Fruit fly (Drosophila melanogaster): ENCODE results near the gene CG2972.

CG2972 gene

DNA sequence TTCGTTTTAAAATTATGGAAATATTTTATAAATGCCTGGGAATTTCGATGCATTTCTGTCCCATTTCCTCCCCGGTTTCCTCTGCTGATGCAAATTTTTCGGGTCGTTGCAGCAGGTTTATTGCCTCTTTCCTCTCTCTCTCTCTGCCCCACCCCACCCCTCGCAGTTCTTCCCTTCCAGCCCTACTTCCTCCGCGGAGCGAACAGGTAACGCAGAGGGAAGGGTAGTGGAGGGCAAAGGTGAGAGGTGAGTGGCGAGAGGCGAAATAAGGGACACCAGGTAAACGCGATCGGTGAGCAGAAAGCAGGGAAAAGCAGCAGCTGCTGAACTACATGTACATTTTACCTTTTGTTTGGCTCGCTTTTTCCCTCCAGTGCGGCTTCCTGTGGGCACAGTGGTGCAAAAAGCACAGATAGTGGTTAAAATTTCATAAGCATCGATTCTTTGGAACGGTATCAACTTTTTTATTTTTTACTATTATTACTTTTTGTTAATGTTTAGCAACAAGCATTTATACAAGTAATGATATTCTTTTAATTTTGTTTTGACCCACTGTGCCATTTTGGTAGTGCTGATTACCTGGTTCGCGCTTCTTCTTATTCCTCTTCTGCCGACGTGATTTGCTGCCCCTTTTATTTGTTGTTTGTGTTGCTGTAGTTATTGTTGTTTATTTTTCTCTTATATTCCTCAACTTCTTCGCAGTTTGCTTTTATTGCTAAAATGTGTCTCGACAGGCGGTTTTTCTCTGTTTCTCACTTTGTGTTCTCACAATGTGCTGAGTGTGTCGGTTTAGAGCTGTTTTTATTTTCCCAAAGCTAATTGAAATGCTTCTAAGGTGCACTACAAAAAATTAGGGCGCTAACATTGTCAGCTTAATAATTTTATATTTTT is 5.3 kb downstream of the CG2972 start:
- peak; percentile 57 for TF ChIP-seq CG17801 (GFP tag; optimal IDR thresholded peaks at IDR 0.05; ENCODE audit: partially characterized antibody)

DNA sequence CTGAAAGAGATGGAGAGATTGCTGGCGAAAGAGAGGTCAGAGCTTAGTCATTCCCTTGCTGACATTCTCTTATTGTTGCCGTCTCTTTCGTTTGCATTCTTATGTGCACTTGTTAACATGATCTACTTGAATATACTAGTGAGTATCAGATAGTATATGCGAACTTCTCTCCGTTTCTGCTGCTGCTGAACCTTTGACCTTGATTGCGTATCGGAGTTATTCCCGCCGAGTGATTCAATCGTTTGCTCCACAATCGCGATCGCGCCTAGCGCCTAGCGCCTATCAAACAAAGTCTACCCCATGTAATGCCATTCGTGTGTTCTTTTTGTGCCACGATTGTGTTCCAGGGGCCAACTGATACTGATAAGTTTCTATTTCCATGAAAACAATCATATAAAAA is 6.2 kb downstream of the CG2972 start:
- no peak for TF ChIP-seq CG17801 (GFP tag; optimal IDR thresholded peaks at IDR 0.05; ENCODE audit: partially characterized antibody)

DNA sequence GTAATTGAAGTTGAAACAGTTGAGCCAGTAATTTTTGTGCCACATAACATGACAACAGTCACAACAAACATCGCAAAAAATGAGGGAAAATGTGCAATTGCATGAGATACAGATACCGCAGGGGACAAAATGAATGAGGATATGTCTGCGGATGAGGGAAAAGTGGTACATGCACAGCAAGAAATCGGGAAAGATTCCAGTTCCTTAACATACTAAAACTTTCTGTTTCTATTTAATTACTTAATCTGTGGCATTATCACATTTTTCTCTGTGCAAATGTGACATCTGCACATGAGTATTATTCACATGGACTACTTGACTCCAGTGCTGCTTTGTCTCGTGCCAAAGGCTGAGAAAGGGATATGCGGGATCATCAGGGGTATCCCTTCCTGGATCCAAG is 9.8 kb downstream of the CG2972 start:
- no peak for TF ChIP-seq CG17801 (GFP tag; optimal IDR thresholded peaks at IDR 0.05; ENCODE audit: partially characterized antibody)

DNA sequence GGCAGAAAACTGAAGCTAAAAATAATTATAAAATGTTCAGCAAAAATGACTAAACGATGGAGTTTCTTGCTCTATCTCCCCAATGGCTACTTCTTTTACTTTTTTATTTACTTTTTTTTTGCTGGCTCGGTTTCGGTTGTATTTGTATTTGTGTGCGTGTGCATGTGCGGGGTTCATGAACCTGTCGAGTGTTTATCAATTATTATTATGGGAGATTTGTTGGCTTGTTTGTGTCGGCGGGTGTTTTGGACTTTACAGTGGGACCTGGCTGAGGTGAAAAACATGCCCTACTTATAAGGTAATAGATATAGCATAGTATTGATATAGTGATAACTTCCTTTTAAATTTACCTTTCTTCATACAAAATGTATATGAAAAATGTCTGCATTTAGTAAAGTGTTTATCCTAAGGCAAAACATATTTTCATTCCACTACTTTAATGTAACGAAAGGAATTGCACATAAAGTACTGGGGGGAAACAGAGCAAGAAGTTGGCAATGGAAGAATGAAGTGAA is 20.7 kb downstream of the CG2972 start:
- no peak for TF ChIP-seq CG17801 (GFP tag; optimal IDR thresholded peaks at IDR 0.05; ENCODE audit: partially characterized antibody)

DNA sequence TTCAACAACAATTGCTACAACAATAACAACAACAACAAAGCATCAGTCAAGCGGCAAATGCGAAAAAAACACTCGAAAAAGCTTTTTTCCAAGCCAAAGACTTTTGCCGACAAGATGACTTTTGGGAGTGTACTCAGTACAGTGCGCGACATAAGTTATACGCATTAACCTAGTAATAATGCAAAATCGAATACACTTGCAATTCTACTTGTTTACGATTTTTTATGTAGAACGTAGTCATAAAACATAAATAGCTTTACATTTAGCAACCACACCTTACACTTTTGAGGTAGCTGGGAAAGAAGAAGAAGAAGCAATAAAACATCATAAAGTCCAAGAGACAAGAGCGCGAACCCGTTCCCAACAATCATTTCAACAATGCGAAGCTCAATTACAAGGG is 21.5 kb downstream of the CG2972 start:
- TF ChIP-seq CG17801 (GFP tag; optimal IDR thresholded peaks at IDR 0.05; ENCODE audit: partially characterized antibody), result peak; percentile 20

DNA sequence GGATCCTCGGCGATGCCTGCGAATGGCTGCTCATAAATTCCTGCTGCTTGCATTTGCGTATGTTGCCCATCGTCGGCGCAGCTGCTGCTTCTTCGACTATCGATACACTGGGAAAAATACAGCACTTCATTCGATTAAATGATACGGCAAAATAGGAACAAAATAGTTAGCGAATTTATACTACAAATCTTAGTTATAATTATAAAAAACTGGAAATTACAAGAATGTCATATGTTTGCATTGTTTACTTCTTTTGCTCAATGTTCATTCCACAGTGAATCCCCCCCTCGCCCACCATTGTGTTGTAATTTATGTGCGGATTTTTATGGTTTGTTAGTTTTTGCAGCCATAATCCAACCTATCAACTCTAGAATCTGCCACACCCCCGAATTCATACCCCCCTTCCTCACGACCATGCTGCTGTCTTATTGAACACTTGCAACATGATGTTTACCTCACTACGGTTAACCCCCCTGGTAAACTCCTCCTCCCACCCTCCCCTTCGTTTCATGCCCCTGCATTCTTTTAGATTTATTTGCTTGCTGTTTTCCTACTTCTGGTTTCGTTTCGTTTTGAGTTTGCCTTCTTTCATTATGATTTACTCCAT is 22.9 kb downstream of the CG2972 start:
- TF ChIP-seq CG17801 (GFP tag; optimal IDR thresholded peaks at IDR 0.05; ENCODE audit: partially characterized antibody), result no peak

DNA sequence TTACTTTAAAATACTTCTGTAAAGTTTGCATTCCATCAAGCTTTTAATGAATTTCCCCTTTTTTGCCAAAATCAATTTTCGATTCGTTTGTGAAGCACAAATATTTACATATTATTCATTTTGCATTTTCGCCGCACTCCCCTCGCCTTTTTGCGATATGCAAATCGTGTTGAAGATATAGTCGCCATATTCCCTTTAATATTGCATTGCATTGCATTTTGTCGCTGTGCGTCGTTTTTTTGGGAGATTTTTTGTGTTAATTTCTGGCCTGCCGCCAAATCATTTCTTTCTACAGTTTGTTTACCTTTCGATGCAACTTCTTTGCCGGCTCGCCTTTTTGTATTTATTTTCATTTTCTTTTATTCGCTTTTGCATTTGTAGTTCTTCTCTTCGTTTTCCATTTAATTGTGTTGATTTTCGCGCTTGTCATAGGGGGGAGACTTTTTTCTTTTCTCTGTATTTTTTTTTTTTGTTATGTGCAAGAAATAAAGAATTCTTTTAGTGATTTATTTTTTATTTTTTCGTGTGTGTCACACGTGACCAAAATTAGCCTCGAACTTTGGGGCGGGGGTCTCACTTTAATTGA is 23.7 kb downstream of the CG2972 start:
- TF ChIP-seq CG17801 (GFP tag; optimal IDR thresholded peaks at IDR 0.05; ENCODE audit: partially characterized antibody), result peak; percentile 83

DNA sequence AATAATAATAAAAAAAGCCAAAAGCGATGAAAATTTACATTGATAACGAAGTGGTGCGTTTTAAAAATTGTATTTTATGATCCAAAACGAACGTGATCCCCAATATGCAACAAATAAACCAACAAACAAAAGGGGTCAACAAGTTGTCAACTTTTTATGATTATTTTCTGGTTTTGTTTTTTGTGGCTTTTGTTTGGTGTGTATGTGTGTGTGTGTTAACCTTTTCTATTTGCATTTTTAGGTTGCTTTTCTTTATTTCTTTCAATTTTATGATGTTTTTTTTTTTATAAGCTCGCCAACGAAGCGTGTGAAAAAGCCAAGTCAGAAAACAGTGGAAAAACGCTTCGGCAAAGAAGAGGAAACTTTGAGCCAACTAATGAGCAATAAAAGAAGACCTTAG is 25.3 kb downstream of the CG2972 start:
- no peak for TF ChIP-seq CG17801 (GFP tag; optimal IDR thresholded peaks at IDR 0.05; ENCODE audit: partially characterized antibody)

DNA sequence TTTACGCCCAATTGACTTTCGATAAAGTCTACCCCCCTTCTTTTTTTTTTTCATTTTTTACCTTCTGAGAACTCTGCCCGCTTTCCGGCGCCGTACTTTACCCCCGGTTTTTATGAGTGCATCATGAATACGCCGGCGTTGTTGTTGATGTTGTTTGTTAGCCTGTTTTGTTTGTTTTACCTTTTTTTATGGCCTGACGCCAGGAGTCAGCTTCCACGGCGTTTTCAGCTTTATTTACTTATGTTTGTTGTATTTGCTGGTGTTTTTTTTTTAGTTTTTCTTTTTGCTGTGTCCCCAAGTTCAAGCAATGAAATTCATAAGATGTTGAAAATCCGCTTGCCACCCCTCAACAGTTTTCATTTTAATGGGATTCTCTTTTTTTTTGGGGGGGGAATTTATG is 27.9 kb downstream of the CG2972 start:
- TF ChIP-seq CG17801 (GFP tag; optimal IDR thresholded peaks at IDR 0.05; ENCODE audit: partially characterized antibody), result no peak

DNA sequence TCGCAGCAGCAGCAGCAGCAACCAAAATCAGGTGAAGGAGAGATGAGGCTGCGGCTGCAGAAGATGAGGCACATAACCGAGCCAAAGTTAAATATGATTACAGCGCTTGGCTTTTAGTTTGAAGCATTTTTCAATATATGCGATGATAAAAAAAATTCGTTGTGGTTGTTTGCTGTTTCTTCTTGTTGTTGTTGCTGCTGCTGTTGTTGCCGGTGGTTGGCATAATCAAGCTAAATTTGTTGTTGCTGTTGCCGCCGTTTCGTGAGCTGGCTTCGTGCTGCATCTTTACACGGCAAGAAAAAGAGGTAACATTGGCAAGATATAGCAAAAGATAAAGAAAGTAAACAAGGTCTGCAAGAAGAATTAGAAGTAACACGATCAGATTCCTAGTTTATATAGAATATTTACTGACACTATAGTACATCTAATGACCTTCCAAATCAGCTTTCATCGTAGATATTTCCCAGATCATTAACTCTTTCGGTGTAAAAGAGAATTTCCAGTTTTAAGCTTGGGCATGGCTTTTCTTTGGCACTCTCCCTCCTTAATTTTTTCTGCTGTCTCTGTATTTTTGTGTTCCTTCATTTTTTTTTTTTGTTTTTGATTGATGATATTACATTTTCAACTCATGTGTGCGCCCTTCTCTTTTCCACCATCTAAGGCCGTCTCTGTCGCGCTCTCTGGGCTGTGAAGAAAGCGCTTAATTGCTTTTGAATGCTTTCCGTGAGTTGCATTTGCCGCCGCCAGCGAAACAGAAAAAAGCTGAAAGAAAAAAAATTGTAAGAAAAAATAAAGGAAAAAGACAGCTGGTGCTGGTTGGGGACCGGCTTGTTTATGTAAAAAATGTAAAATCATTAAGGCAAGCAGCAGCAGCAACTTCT is 31.2 kb downstream of the CG2972 start:
- peak; percentile 25 for TF ChIP-seq CG17801 (GFP tag; optimal IDR thresholded peaks at IDR 0.05; ENCODE audit: partially characterized antibody)

DNA sequence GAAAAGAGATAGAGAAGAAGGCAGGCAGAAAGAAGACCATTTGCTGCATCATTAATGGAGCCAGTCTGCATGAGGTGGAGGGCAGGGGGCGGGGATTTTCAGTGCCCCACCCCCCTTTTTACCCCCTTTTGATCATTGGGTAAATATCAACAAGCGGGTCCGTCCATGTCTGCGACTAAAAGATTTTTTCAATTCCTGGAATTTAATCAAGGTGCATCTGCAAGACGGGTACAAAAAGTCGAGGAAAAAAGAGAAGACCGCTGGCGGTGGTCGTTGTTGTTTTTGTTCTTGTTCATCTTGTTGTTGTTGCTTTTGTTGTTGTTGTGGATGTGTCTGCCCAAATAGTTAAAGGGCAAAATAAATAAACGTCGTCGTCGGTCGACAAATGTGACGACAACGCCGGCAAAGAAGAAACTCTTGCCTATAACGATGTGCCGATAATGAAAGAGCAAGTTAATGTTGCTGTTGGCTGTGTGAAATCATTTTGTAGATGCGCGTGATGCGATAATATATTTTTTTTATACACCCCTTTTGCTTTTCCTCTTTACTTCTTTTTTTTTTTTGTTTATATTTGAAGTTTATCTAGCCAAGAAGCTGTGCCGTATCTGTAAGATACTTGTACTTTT is 32.7 kb downstream of the CG2972 start:
- no peak for TF ChIP-seq CG17801 (GFP tag; optimal IDR thresholded peaks at IDR 0.05; ENCODE audit: partially characterized antibody)

DNA sequence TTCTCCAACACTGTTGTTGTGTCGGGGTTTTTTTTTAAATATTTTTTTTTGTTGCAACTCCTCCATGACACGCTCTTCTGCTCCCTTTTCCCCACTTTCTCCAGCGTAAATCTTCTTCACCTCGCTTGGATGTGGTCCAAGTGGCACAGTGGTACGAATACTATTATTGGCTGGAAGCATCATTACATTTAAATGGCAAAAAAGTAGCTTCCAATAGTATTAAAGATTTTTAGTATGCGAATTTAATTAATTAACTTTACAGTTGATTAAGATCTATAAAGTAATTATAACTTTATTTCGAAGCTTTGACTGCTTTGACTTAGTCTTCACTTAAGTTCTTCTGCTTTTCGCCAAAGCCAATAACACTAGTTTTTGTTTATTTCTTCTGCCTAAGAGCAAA is 35.4 kb downstream of the CG2972 start:
- no peak for TF ChIP-seq CG17801 (GFP tag; optimal IDR thresholded peaks at IDR 0.05; ENCODE audit: partially characterized antibody)

DNA sequence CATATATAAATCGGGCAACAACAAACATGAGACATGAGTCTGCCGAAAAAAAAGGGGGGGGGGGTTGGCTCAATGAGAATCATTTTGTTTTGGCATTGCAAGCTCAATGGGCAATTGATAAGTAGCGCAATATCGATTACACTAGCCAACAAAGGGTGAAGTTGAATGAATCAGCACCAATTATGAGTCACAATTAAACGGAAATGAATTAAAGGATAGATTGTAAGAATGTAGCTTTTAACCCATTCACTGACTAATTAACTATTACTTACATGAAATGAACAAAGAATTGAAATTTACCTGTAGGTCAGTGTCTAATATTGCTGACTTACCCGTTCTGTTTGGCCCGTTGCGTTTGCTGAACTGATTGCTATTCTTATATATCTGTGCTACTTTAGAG is 42.7 kb downstream of the CG2972 start:
- peak; percentile 86 for TF ChIP-seq CG17801 (GFP tag; optimal IDR thresholded peaks at IDR 0.05; ENCODE audit: partially characterized antibody)

DNA sequence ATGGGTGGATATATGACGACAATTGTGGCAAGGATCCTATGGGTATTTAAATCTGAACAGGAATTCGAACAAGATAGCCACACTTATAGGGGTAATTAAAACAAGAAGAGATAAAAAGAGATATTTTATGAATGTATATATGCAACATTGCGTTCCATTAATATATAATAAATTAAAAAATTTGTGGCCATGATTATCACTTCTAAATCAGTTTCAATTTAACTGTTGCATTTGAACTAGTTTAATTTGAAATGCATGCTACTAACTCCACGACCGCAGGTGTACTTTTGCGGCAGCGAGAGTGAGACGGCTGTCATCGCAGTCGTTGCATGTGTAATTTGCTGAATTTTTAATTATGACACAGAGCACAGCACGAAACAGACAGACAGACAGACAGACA is 44.2 kb downstream of the CG2972 start:
- TF ChIP-seq CG17801 (GFP tag; optimal IDR thresholded peaks at IDR 0.05; ENCODE audit: partially characterized antibody), result no peak
